Fruit fly (Drosophila melanogaster): ENCODE data around the gene emc.
A peak's percentile ranks its signal among the peaks of the same experiment; 100 is the strongest.

The emc gene

dm6 chr3L:796926-797802 lies 48.0 kb downstream of the emc start (continued):
- TF ChIP-seq tna (GFP tag; IDR thresholded peaks at IDR 0.05; ENCODE audit: partially characterized antibody) (no peak), sob (GFP tag; IDR thresholded peaks at IDR 0.05) (peak; percentile 78), gce (GFP tag; IDR thresholded peaks at IDR 0.05) (no peak), CG13775 (GFP tag; optimal IDR thresholded peaks at IDR 0.05) (peak; percentile 7), pita (GFP tag; optimal IDR thresholded peaks at IDR 0.05) (no peak), lilli (GFP tag; optimal IDR thresholded peaks at IDR 0.05) (no peak), Deaf1 (tag; optimal IDR thresholded peaks at IDR 0.05) (peak; percentile 86), Dll (GFP tag; IDR thresholded peaks at IDR 0.05; ENCODE audit: partially characterized antibody) (no peak), wor (GFP tag; IDR thresholded peaks at IDR 0.05) (no peak), org-1 (GFP tag; optimal IDR thresholded peaks at IDR 0.05) (peak; percentile 43), CG2875 (GFP tag; optimal IDR thresholded peaks at IDR 0.05) (peak; percentile 37), Camta (GFP tag; optimal IDR thresholded peaks at IDR 0.05) (no peak), oc (tag; optimal IDR thresholded peaks at IDR 0.05) (no peak), CG14710 (tag; optimal IDR thresholded peaks at IDR 0.05) (peak; percentile 33), CoRest (tag; optimal IDR thresholded peaks at IDR 0.05) (peak; percentile 53), lov (optimal IDR thresholded peaks at IDR 0.05) (no peak), lov (GFP tag; IDR thresholded peaks at IDR 0.05) (no peak), PHDP (tag; optimal IDR thresholded peaks at IDR 0.05) (peak; percentile 54), az2 (GFP tag; optimal IDR thresholded peaks at IDR 0.05) (no peak), CG1647 (GFP tag; optimal IDR thresholded peaks at IDR 0.05) (no peak), dysf (GFP tag; IDR thresholded peaks at IDR 0.05) (peak; percentile 80), Side (GFP tag; optimal IDR thresholded peaks at IDR 0.05) (no peak), CG1832 (GFP tag; optimal IDR thresholded peaks at IDR 0.05) (no peak), dmrt99B (tag; optimal IDR thresholded peaks at IDR 0.05) (peak; percentile 81), CG12219 (GFP tag; optimal IDR thresholded peaks at IDR 0.05) (peak; percentile 6), nom (GFP tag; optimal IDR thresholded peaks at IDR 0.05) (no peak), Tbp (GFP tag; optimal IDR thresholded peaks at IDR 0.05) (no peak), CG33557 (GFP tag; optimal IDR thresholded peaks at IDR 0.05) (no peak), gro (GFP tag; optimal IDR thresholded peaks at IDR 0.05) (no peak), sim (GFP tag; IDR thresholded peaks at IDR 0.05) (no peak), CG6683 (GFP tag; optimal IDR thresholded peaks at IDR 0.05) (peak; percentile 63), CG8281 (tag; optimal IDR thresholded peaks at IDR 0.05) (peak; percentile 26), CG3995 (GFP tag; optimal IDR thresholded peaks at IDR 0.05) (no peak), fru (optimal IDR thresholded peaks at IDR 0.05) (no peak), CG17385 (GFP tag; optimal IDR thresholded peaks at IDR 0.05) (peak; percentile 40), crol (GFP tag; IDR thresholded peaks at IDR 0.05) (peak; percentile 63), ash1 (GFP tag; optimal IDR thresholded peaks at IDR 0.05) (no peak), CG17361 (GFP tag; IDR thresholded peaks at IDR 0.05) (peak; percentile 66), CG10565 (GFP tag; optimal IDR thresholded peaks at IDR 0.05) (no peak), CG10147 (GFP tag; optimal IDR thresholded peaks at IDR 0.05) (peak; percentile 69), hkb (optimal IDR thresholded peaks at IDR 0.05) (no peak), hkb (GFP tag; IDR thresholded peaks at IDR 0.05) (peak; percentile 63), vvl (GFP tag; IDR thresholded peaks at IDR 0.05) (peak; percentile 75), Atf3 (GFP tag; optimal IDR thresholded peaks at IDR 0.05) (no peak), D19B (GFP tag; optimal IDR thresholded peaks at IDR 0.05) (peak; percentile 15), CG10654 (GFP tag; optimal IDR thresholded peaks at IDR 0.05) (peak; percentile 46), Sox102F (GFP tag; optimal IDR thresholded peaks at IDR 0.05) (peak; percentile 61), CG34376 (GFP tag; optimal IDR thresholded peaks at IDR 0.05) (peak; percentile 42), CG3847 (GFP tag; IDR thresholded peaks at IDR 0.05) (no peak), pfk (GFP tag; optimal IDR thresholded peaks at IDR 0.05) (no peak)
